Fruit fly (Drosophila melanogaster): Measurements from ENCODE around the gene CkIIalpha-i1.

Gene CkIIalpha-i1

dm6 chr3L:15772239-15772638 is 44.5 kb upstream of the CkIIalpha-i1 start (continued):
- TF ChIP-seq ranshi (GFP tag; IDR thresholded peaks at IDR 0.05), result 0 out of 2 replicates have a peak, but pooled peaks have one; percentile 31
- TF ChIP-seq scrt (GFP tag; optimal IDR thresholded peaks at IDR 0.05), result no peak
- TF ChIP-seq CG11560 (tag; IDR thresholded peaks at IDR 0.05), result no peak
- TF ChIP-seq CG32767 (GFP tag; IDR thresholded peaks at IDR 0.05), result no peak
- no peak for TF ChIP-seq Nf-YB (GFP tag; optimal IDR thresholded peaks at IDR 0.05)
- peak; percentile 37 for TF ChIP-seq lab (GFP tag; optimal IDR thresholded peaks at IDR 0.05)
- TF ChIP-seq BtbVII (GFP tag; optimal IDR thresholded peaks at IDR 0.05), result no peak
- TF ChIP-seq CG1233 (GFP tag; optimal IDR thresholded peaks at IDR 0.05), result no peak
- no peak for TF ChIP-seq Pdp1 (GFP tag; optimal IDR thresholded peaks at IDR 0.05)
- TF ChIP-seq CG8359 (GFP tag; optimal IDR thresholded peaks at IDR 0.05; ENCODE audit: borderline replicate concordance), result no peak
- TF ChIP-seq CG1024 (GFP tag; IDR thresholded peaks at IDR 0.05), result no peak
- no peak for TF ChIP-seq gcm (GFP tag; optimal IDR thresholded peaks at IDR 0.05)
- TF ChIP-seq Nf-YA (GFP tag; IDR thresholded peaks at IDR 0.05), result no peak
- TF ChIP-seq CG12219 (GFP tag; optimal IDR thresholded peaks at IDR 0.05), result no peak
- TF ChIP-seq Poxn (GFP tag; IDR thresholded peaks at IDR 0.05), result no peak
- no peak for TF ChIP-seq CG7786 (GFP tag; optimal IDR thresholded peaks at IDR 0.05)
- TF ChIP-seq CG17385 (GFP tag; optimal IDR thresholded peaks at IDR 0.05), result no peak
- no peak for TF ChIP-seq emc (GFP tag; optimal IDR thresholded peaks at IDR 0.05)
- TF ChIP-seq CG5245 (GFP tag; optimal IDR thresholded peaks at IDR 0.05), result no peak
- TF ChIP-seq da (GFP tag; optimal IDR thresholded peaks at IDR 0.05), result no peak
- peak in 1 of 2 experiments; percentile 31 for TF ChIP-seq eve (GFP tag; optimal IDR thresholded peaks at IDR 0.05)
- TF ChIP-seq CG2120 (GFP tag; optimal IDR thresholded peaks at IDR 0.05), result peak; percentile 29
- TF ChIP-seq ato (GFP tag; IDR thresholded peaks at IDR 0.05; ENCODE audit: partially characterized antibody), result no peak
- no peak for TF ChIP-seq prd (optimal IDR thresholded peaks at IDR 0.05)
- no peak for TF ChIP-seq prd (GFP tag; IDR thresholded peaks at IDR 0.05)
- TF ChIP-seq Doc3 (GFP tag; IDR thresholded peaks at IDR 0.05; ENCODE audit: partially characterized antibody), result no peak
- TF ChIP-seq Sry-β (GFP tag; optimal IDR thresholded peaks at IDR 0.05), result peak; percentile 21
- no peak for TF ChIP-seq cg (GFP tag; optimal IDR thresholded peaks at IDR 0.05)
- no peak for TF ChIP-seq CG1647 (GFP tag; optimal IDR thresholded peaks at IDR 0.05)
- TF ChIP-seq CG18764 (GFP tag; optimal IDR thresholded peaks at IDR 0.05), result no peak
- no peak for TF ChIP-seq HLHmδ (GFP tag; optimal IDR thresholded peaks at IDR 0.05)
- TF ChIP-seq sisA (GFP tag; IDR thresholded peaks at IDR 0.05), result no peak
- TF ChIP-seq Bdp1 (GFP tag; optimal IDR thresholded peaks at IDR 0.05), result no peak
- TF ChIP-seq ems (GFP tag; optimal IDR thresholded peaks at IDR 0.05), result no peak
- TF ChIP-seq bowl (GFP tag; IDR thresholded peaks at IDR 0.05), result no peak

- TF ChIP-seq gsb (GFP tag; IDR thresholded peaks at IDR 0.05) (no peak), D (optimal IDR thresholded peaks at IDR 0.05) (no peak), D (GFP tag; optimal IDR thresholded peaks at IDR 0.05) (peak; percentile 17), cato (GFP tag; optimal IDR thresholded peaks at IDR 0.05; ENCODE audit: borderline replicate concordance) (no peak), usp (GFP tag; optimal IDR thresholded peaks at IDR 0.05) (no peak), CG17385 (GFP tag; optimal IDR thresholded peaks at IDR 0.05) (no peak), C15 (GFP tag; IDR thresholded peaks at IDR 0.05) (no peak), CG10654 (GFP tag; optimal IDR thresholded peaks at IDR 0.05) (no peak), CG31365 (tag; optimal IDR thresholded peaks at IDR 0.05) (no peak), CG33213 (GFP tag; optimal IDR thresholded peaks at IDR 0.05) (no peak), ara (GFP tag; IDR thresholded peaks at IDR 0.05) (no peak), B-H1 (GFP tag; IDR thresholded peaks at IDR 0.05) (no peak), az2 (GFP tag; optimal IDR thresholded peaks at IDR 0.05) (no peak), Trl (optimal IDR thresholded peaks at IDR 0.05) (no peak), Trl (GFP tag; optimal IDR thresholded peaks at IDR 0.05) (no peak), NC2β (GFP tag; optimal IDR thresholded peaks at IDR 0.05) (no peak), rib (GFP tag; IDR thresholded peaks at IDR 0.05) (no peak), CG14710 (tag; optimal IDR thresholded peaks at IDR 0.05) (peak; percentile 55), zen (tag; optimal IDR thresholded peaks at IDR 0.05) (peak; percentile 4), dati (GFP tag; IDR thresholded peaks at IDR 0.05) (no peak), Nf-YC (tag; optimal IDR thresholded peaks at IDR 0.05) (no peak)
These were observed 41.3 kb upstream of the CkIIalpha-i1 start for dm6 chr3L:15775498-15775897.
